Worm (Caenorhabditis elegans) whole organism, mixed stage, embryonic: ENCODE data around the gene C08F8.9.

Experiments
- elt-1 ChIP-seq: sonication (generic microtip); optimal IDR thresholded peaks from 2 replicates; lab custom pipeline; 2017; ENCODE audit warnings: missing genetic modification characterization, mild to moderate bottlenecking, missing compliant biosample characterization, antibody characterized with exemption, moderate library complexity, borderline replicate concordance; ENCODE audit not compliant: insufficient read depth
- mep-1 ChIP-seq: fragments of 150-350 bp; optimal IDR thresholded peaks from 2 replicates; lab custom pipeline; 2017; ENCODE audit warnings: missing biosample characterization, missing genetic modification reagents, missing genetic modification characterization, inconsistent platforms
- pha-4 ChIP-seq: fragments of 150-350 bp; optimal IDR thresholded peaks from 2 replicates; lab custom pipeline; 2018; ENCODE audit warnings: missing biosample characterization, missing genetic modification reagents, missing genetic modification characterization
- snpc-4 ChIP-seq: fragments of 150-350 bp; optimal IDR thresholded peaks from 2 replicates; lab custom pipeline; 2014; ENCODE audit warnings: missing biosample characterization, missing genetic modification characterization
- unc-120 ChIP-seq: sonication (generic microtip); optimal IDR thresholded peaks from 2 replicates; lab custom pipeline; 2017; ENCODE audit warnings: missing genetic modification characterization, missing compliant biosample characterization; ENCODE audit not compliant: poor library complexity, severe bottlenecking

DNA sequence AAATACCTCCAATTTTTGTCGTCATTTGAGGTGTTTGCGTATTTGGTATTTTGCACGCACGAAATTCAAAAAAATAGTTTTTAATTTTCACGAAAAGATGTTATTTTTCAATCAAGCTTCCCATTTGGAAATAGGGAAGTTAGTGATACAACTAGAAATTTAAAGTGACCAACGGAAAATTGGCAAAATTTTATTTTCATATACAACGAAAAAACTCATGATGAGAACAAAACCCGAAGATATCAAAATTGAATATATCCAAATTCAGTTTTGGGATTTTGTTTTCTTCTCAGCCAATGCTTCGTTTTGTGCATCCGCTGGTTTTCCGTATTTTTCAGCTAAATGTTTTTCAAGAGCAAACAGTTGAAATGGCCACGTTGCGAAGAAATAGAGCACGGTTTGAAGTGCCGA is 32.5 kb downstream of the C08F8.9 start:
- no peak for TF ChIP-seq pha-4
- no peak for TF ChIP-seq mep-1
- TF ChIP-seq unc-120 (tag; lab: Kevin White, UChicago): no peak
- TF ChIP-seq elt-1 (tag; lab: Kevin White, UChicago): no peak
- no peak for TF ChIP-seq snpc-4 (tag; lab: Kevin White, UChicago)
